Worm (Caenorhabditis elegans): Measurements from ENCODE around the gene C26E6.12.

ce11 chrIII:4887291-4887690, 44.8 kb downstream of the C26E6.12 start, which contains the start of gene clec-6:
- TF ChIP-seq W03F9.2 (tag; optimal IDR thresholded peaks at IDR 0.05), result no peak
- TF ChIP-seq dao-5 (tag; optimal IDR thresholded peaks at IDR 0.05), result no peak

All from whole organism, L4/young adult.